Worm (Caenorhabditis elegans) whole organism, L3 larva: ENCODE data around the gene idpp-2.

Source experiments
- ZK546.5 ChIP-seq: sonication (generic microtip); optimal IDR thresholded peaks from 2 replicates; lab custom pipeline; 2017; ENCODE audit warnings: missing biosample characterization, missing genetic modification characterization
- ceh-82 ChIP-seq: fragments of 150-350 bp; optimal IDR thresholded peaks from 2 replicates; lab custom pipeline; 2014; ENCODE audit warnings: missing biosample characterization, missing genetic modification characterization
- elt-1 ChIP-seq: fragments of 150-350 bp; optimal IDR thresholded peaks from 2 replicates; lab custom pipeline; 2014; ENCODE audit warnings: missing biosample characterization, missing genetic modification characterization
- jun-1 ChIP-seq: fragments of 150-350 bp; optimal IDR thresholded peaks from 2 replicates; lab custom pipeline; 2014; ENCODE audit warnings: missing biosample characterization, missing genetic modification reagents, missing genetic modification characterization
- lin-39 ChIP-seq: fragments of 150-350 bp; optimal IDR thresholded peaks from 2 replicates; lab custom pipeline; 2018; ENCODE audit warnings: missing biosample characterization, missing genetic modification reagents, missing genetic modification characterization
- mdl-1 ChIP-seq: fragments of 150-350 bp; optimal IDR thresholded peaks from 2 replicates; lab custom pipeline; 2014; ENCODE audit warnings: missing biosample characterization, missing genetic modification characterization
- nfya-1 ChIP-seq: sonication (generic microtip); optimal IDR thresholded peaks from 2 replicates; lab custom pipeline; 2017; ENCODE audit warnings: missing genetic modification characterization, mild to moderate bottlenecking, missing compliant biosample characterization, antibody characterized with exemption, moderate library complexity; ENCODE audit not compliant: insufficient read depth
- nhr-11 ChIP-seq: fragments of 150-350 bp; optimal IDR thresholded peaks from 2 replicates; lab custom pipeline; 2014; ENCODE audit warnings: missing biosample characterization, missing genetic modification characterization
- snpc-4 ChIP-seq: fragments of 150-350 bp; optimal IDR thresholded peaks from 2 replicates; lab custom pipeline; 2014; ENCODE audit warnings: missing biosample characterization, missing genetic modification characterization
- tbx-2 ChIP-seq: sonication (generic microtip); optimal IDR thresholded peaks from 2 replicates; lab custom pipeline; 2016; ENCODE audit warnings: mild to moderate bottlenecking, missing genetic modification characterization, missing compliant biosample characterization
- zag-1 ChIP-seq: fragments of 150-350 bp; optimal IDR thresholded peaks from 2 replicates; lab custom pipeline; 2014; ENCODE audit warnings: missing biosample characterization, missing genetic modification characterization

ce11 chrV:43070-43469, 41.6 kb downstream of the idpp-2 start:
- TF ChIP-seq ceh-82 (tag; lab: Kevin White, UChicago) (no peak), mdl-1 (no peak), lin-39 (no peak), ZK546.5 (tag; lab: Kevin White, UChicago) (no peak), snpc-4 (no peak), zag-1 (no peak), elt-1 (tag; lab: Kevin White, UChicago) (no peak), nfya-1 (no peak), tbx-2 (no peak), jun-1 (tag; lab: Kevin White, UChicago) (no peak), nhr-11 (tag; lab: Kevin White, UChicago) (no peak)
